Worm (Caenorhabditis elegans) whole organism, L2 larva: ENCODE measurements around the gene srb-16.

Experiments used
- dmd-4 ChIP-seq: sonication (generic microtip); optimal IDR thresholded peaks from 2 replicates; lab custom pipeline; 2017; ENCODE audit warnings: missing biosample characterization, missing genetic modification characterization
- lin-39 ChIP-seq: fragments of 150-350 bp; optimal IDR thresholded peaks from 2 replicates; lab custom pipeline; 2014; ENCODE audit warnings: missing biosample characterization, missing genetic modification reagents, missing genetic modification characterization
- nhr-10 ChIP-seq: sonication (generic microtip); optimal IDR thresholded peaks from 2 replicates; lab custom pipeline; 2017; ENCODE audit warnings: missing biosample characterization, missing genetic modification characterization
- unc-62 ChIP-seq: fragments of 150-350 bp; optimal IDR thresholded peaks from 2 replicates; lab custom pipeline; 2014; ENCODE audit warnings: missing biosample characterization, missing genetic modification reagents, missing genetic modification characterization

DNA sequence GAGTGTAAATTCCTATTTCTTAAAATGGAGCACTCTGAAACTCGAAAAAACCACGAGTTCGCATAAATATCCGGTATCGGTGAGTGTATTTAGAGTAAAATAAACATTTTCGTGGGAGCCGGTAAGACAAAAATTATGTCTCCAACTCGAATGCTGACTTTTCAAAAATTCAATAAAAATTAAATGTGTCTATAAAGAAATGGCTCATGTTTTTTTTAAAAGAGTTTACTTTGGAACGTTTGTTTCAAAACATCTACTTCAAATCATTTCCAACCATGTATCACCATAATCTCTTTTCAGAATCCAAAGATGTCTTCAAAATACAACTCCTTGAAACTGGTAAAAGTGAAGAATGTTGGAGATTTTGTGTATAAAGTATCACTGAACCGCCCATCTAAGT lies 8.1 kb downstream of the srb-16 start, which contains the start of gene F58A6.1:
- TF ChIP-seq dmd-4 (tag; lab: Kevin White, UChicago): no peak
- no peak for TF ChIP-seq lin-39 (tag; lab: Kevin White, UChicago)
- no peak for TF ChIP-seq nhr-10 (tag; lab: Kevin White, UChicago)
- TF ChIP-seq unc-62: no peak
